Worm (Caenorhabditis elegans) whole organism, late embryonic: Measurements from ENCODE around the gene fbxa-3.

ENCODE experiments used
- T23F11.4 ChIP-seq: fragments of 200-800 bp; sonication (Bioruptor generic); optimal IDR thresholded peaks from 2 replicates; lab custom pipeline; 2018; ENCODE audit warnings: mild to moderate bottlenecking, missing genetic modification characterization, missing compliant biosample characterization
- gmeb-2 ChIP-seq: sonication (generic microtip); optimal IDR thresholded peaks from 2 replicates; lab custom pipeline; 2016; ENCODE audit warnings: missing genetic modification characterization, inconsistent platforms, missing compliant biosample characterization
- hlh-30 ChIP-seq: sonication (generic microtip); optimal IDR thresholded peaks from 2 replicates; lab custom pipeline; 2017; ENCODE audit warnings: antibody characterized with exemption, missing genetic modification characterization, missing compliant biosample characterization; ENCODE audit not compliant: insufficient read depth
- odd-2 ChIP-seq: sonication (generic microtip); optimal IDR thresholded peaks from 2 replicates; lab custom pipeline; 2017; ENCODE audit warnings: antibody characterized with exemption, mild to moderate bottlenecking, missing genetic modification characterization, missing compliant biosample characterization
- pros-1 ChIP-seq: fragments of 150-350 bp; optimal IDR thresholded peaks from 2 replicates; lab custom pipeline; 2014; ENCODE audit warnings: missing biosample characterization, missing genetic modification reagents, missing genetic modification characterization
- sox-4 ChIP-seq: sonication (generic microtip); optimal IDR thresholded peaks from 2 replicates; lab custom pipeline; 2017; ENCODE audit warnings: mild to moderate bottlenecking, missing genetic modification characterization, inconsistent platforms, missing compliant biosample characterization

DNA sequence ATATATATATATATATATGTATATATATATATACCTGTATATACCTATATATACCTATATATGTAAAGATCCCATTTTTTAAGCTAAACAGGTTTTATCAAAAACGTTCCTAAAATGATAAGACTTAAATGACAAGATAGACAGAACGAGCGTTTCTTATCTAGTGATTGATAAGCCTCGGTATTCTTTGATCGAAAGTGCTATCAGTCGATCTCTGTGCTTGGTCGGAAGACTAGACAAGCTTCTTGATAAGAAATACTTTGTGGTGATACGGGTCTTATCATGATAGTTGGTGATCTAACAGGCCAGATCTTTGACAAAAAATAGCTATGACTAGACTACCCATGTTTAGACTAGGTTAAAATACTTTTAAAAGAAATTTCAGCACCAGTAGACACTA is 31.0 kb upstream of the fbxa-3 start:
- TF ChIP-seq gmeb-2 (tag; lab: Kevin White, UChicago) (no peak), odd-2 (tag; lab: Kevin White, UChicago) (no peak), T23F11.4 (GFP tag; lab: Kevin White, UChicago) (no peak), pros-1 (tag; lab: Kevin White, UChicago) (no peak), hlh-30 (no peak), sox-4 (no peak)
